Fruit fly (Drosophila melanogaster): ENCODE data around the gene Ndc1.

Ndc1 gene

dm6 chr3R:23942550-23942949 is 18.4 kb downstream of the Ndc1 start:
- TF ChIP-seq CTCF (optimal IDR thresholded peaks at IDR 0.05) (no peak), CG8478 (optimal IDR thresholded peaks at IDR 0.05) (no peak)

dm6 chr3R:23942965-23943413 is 18.8 kb downstream of the Ndc1 start, which contains the start of gene Gdh:
TSS of gene Gdh (minus strand) at chr3R:23943101.
- TF ChIP-seq CG8478 (optimal IDR thresholded peaks at IDR 0.05) (no peak), CTCF (optimal IDR thresholded peaks at IDR 0.05) (no peak)

dm6 chr3R:23943843-23944356 is 19.7 kb downstream of the Ndc1 start:
- no peak for TF ChIP-seq CG8478 (optimal IDR thresholded peaks at IDR 0.05)
- no peak for TF ChIP-seq CTCF (optimal IDR thresholded peaks at IDR 0.05)

dm6 chr3R:23947002-23947401 is 22.8 kb downstream of the Ndc1 start:
- TF ChIP-seq CTCF (optimal IDR thresholded peaks at IDR 0.05) (no peak), CG8478 (optimal IDR thresholded peaks at IDR 0.05) (no peak)

dm6 chr3R:23948324-23948465 is 24.0 kb downstream of the Ndc1 start, which contains the start of gene CG12268:
TSS of gene CG12268 (minus strand) at chr3R:23948424.
- TF ChIP-seq CG8478 (optimal IDR thresholded peaks at IDR 0.05) = no peak
- TF ChIP-seq CTCF (optimal IDR thresholded peaks at IDR 0.05) = no peak

dm6 chr3R:23948466-23949413 is 24.5 kb downstream of the Ndc1 start:
- TF ChIP-seq CG8478 (optimal IDR thresholded peaks at IDR 0.05) (no peak), CTCF (optimal IDR thresholded peaks at IDR 0.05) (no peak)

- TF ChIP-seq CTCF (optimal IDR thresholded peaks at IDR 0.05) (no peak), CG8478 (optimal IDR thresholded peaks at IDR 0.05) (no peak)
Measured at dm6 chr3R:23955380-23955779, 31.2 kb downstream of the Ndc1 start.

dm6 chr3R:23958091-23958838 is 34.1 kb downstream of the Ndc1 start, which contains the start of the genes GluProRS and AP-1sigma:
TSS of gene GluProRS (minus strand) at chr3R:23958391.
TSS of gene AP-1sigma (plus strand) at chr3R:23958651.
- TF ChIP-seq CTCF (optimal IDR thresholded peaks at IDR 0.05) (no peak), CG8478 (optimal IDR thresholded peaks at IDR 0.05) (no peak)

- TF ChIP-seq CTCF (optimal IDR thresholded peaks at IDR 0.05) (no peak), CG8478 (optimal IDR thresholded peaks at IDR 0.05) (no peak)
Measured at dm6 chr3R:23960865-23961264, 36.7 kb downstream of the Ndc1 start.

- TF ChIP-seq CTCF (optimal IDR thresholded peaks at IDR 0.05) = no peak
- no peak for TF ChIP-seq CG8478 (optimal IDR thresholded peaks at IDR 0.05)
Measured at dm6 chr3R:23962781-23963222, 38.6 kb downstream of the Ndc1 start, which contains the start of gene CG31140. TSS of gene CG31140 (plus strand) at chr3R:23963180.

dm6 chr3R:23964913-23965718 is 40.9 kb downstream of the Ndc1 start:
- TF ChIP-seq CG8478 (optimal IDR thresholded peaks at IDR 0.05) = no peak
- TF ChIP-seq CTCF (optimal IDR thresholded peaks at IDR 0.05) = no peak

- TF ChIP-seq CTCF (optimal IDR thresholded peaks at IDR 0.05) (no peak), CG8478 (optimal IDR thresholded peaks at IDR 0.05) (no peak)
Measured at dm6 chr3R:23969449-23969848, 45.2 kb downstream of the Ndc1 start.

- no peak for TF ChIP-seq CG8478 (optimal IDR thresholded peaks at IDR 0.05)
- TF ChIP-seq CTCF (optimal IDR thresholded peaks at IDR 0.05) = no peak
Measured at dm6 chr3R:23971208-23971607, 47.0 kb downstream of the Ndc1 start.

dm6 chr3R:23971764-23972163 is 47.6 kb downstream of the Ndc1 start:
- TF ChIP-seq CTCF (optimal IDR thresholded peaks at IDR 0.05) (no peak), CG8478 (optimal IDR thresholded peaks at IDR 0.05) (no peak)
